Fruit fly (Drosophila melanogaster) whole organism, embryonic: ENCODE data around the gene Atx-1.
A peak's percentile ranks its signal among the peaks of the same experiment; 100 is the strongest.

Experiments
- ATbp ChIP-seq: fragments of 200-800 bp; sonication (Bioruptor generic); optimal IDR thresholded peaks from 2 replicates; lab custom pipeline; 2017; ENCODE audit warnings: missing biosample characterization, mild to moderate bottlenecking, missing genetic modification characterization, missing genetic modification reagents
- Bteb2 ChIP-seq: fragments of 200-800 bp; sonication (Bioruptor generic); optimal IDR thresholded peaks from 2 replicates; lab custom pipeline; 2016; ENCODE audit warnings: missing biosample characterization, missing genetic modification characterization
- CG10366 ChIP-seq: fragments of 200-800 bp; sonication (Bioruptor generic); IDR thresholded peaks from 2 replicates; pipeline ENCODE4 v1.3.6; 2022; ENCODE audit warnings: missing biosample characterization, missing genetic modification characterization
- CG11398 ChIP-seq: fragments of 200-800 bp; sonication (Bioruptor generic); optimal IDR thresholded peaks from 2 replicates; lab custom pipeline; 2016; ENCODE audit warnings: missing biosample characterization, missing genetic modification characterization
- CG12104 ChIP-seq: fragments of 200-800 bp; sonication (Bioruptor generic); optimal IDR thresholded peaks from 3 replicates; lab custom pipeline; 2016; ENCODE audit warnings: missing biosample characterization, missing genetic modification characterization
- CG14014 ChIP-seq: fragments of 200-800 bp; sonication (Bioruptor generic); IDR thresholded peaks from 2 replicates; pipeline ENCODE4 v1.3.6; 2022; ENCODE audit warnings: missing biosample characterization, missing genetic modification characterization
- CG14050 ChIP-seq: fragments of 200-800 bp; sonication (Bioruptor generic); IDR thresholded peaks from 3 replicates; pipeline ENCODE4 v1.3.6; 2022; ENCODE audit warnings: missing biosample characterization, missing genetic modification characterization
- CG17568 ChIP-seq: fragments of 200-800 bp; sonication (Bioruptor generic); optimal IDR thresholded peaks from 2 replicates; lab custom pipeline; 2018; ENCODE audit warnings: missing biosample characterization, mild to moderate bottlenecking, missing genetic modification characterization, moderate library complexity
- CG3065 ChIP-seq: fragments of 200-800 bp; sonication (Bioruptor generic); optimal IDR thresholded peaks from 2 replicates; lab custom pipeline; 2016; ENCODE audit warnings: missing biosample characterization, missing genetic modification characterization
- CG32772 ChIP-seq: fragments of 200-800 bp; sonication (Bioruptor generic); IDR thresholded peaks from 2 replicates; pipeline ENCODE4 v1.3.6; 2022; ENCODE audit warnings: missing biosample characterization, missing genetic modification characterization
- CG3281 ChIP-seq: fragments of 200-800 bp; sonication (Bioruptor generic); optimal IDR thresholded peaks from 3 replicates; lab custom pipeline; 2017; ENCODE audit warnings: missing biosample characterization, mild to moderate bottlenecking, missing genetic modification characterization
- CG34422 ChIP-seq: fragments of 200-800 bp; sonication (Bioruptor generic); IDR thresholded peaks from 3 replicates; pipeline ENCODE4 v1.3.6; 2022; ENCODE audit warnings: missing biosample characterization, missing genetic modification characterization
- CG3726 ChIP-seq: fragments of 200-800 bp; sonication (Bioruptor generic); IDR thresholded peaks from 3 replicates; pipeline ENCODE4, ENCODE4 v1.3.6; 2022; ENCODE audit warnings: missing biosample characterization, missing genetic modification characterization
- CG4282 ChIP-seq: fragments of 200-800 bp; sonication (Bioruptor generic); optimal IDR thresholded peaks from 2 replicates; lab custom pipeline; 2016; ENCODE audit warnings: missing biosample characterization, missing genetic modification characterization
- CG4404 ChIP-seq: fragments of 200-800 bp; sonication (Bioruptor generic); IDR thresholded peaks from 2 replicates; pipeline ENCODE4 v1.3.6; 2022; ENCODE audit warnings: missing biosample characterization, missing genetic modification characterization
- CG4617 ChIP-seq: fragments of 200-800 bp; sonication (Bioruptor generic); optimal IDR thresholded peaks from 3 replicates; lab custom pipeline; 2016; ENCODE audit warnings: missing biosample characterization, missing genetic modification characterization, borderline replicate concordance
- CG7786 ChIP-seq: fragments of 200-800 bp; sonication (Bioruptor generic); optimal IDR thresholded peaks from 2 replicates; lab custom pipeline; 2016; ENCODE audit warnings: missing biosample characterization, missing genetic modification characterization
- CG8281 ChIP-seq: fragments of 200-800 bp; sonication (Bioruptor generic); optimal IDR thresholded peaks from 2 replicates; lab custom pipeline; 2018; ENCODE audit warnings: missing biosample characterization, mild to moderate bottlenecking, missing genetic modification characterization, moderate library complexity
- D19A ChIP-seq: fragments of 200-800 bp; optimal IDR thresholded peaks from 3 replicates; lab custom pipeline; 2019; ENCODE audit warnings: missing biosample characterization, mild to moderate bottlenecking, missing genetic modification characterization, moderate library complexity
- D19B ChIP-seq: fragments of 200-800 bp; sonication (Bioruptor generic); optimal IDR thresholded peaks from 2 replicates; lab custom pipeline; 2017; ENCODE audit warnings: missing biosample characterization, mild to moderate bottlenecking, missing genetic modification characterization
- Dfd ChIP-seq, 2 experiments: fragments of >200 bp; optimal IDR thresholded peaks; 2 replicates each; lab custom pipeline; 2017; ENCODE audit warnings: missing biosample characterization in 2 of 2, missing genetic modification characterization in 2 of 2
- Doc2 ChIP-seq: fragments of 200-800 bp; sonication (Bioruptor generic); IDR thresholded peaks from 2 replicates; pipeline ENCODE4 v1.3.6; 2022; ENCODE audit warnings: missing biosample characterization, missing genetic modification characterization
- Doc3 ChIP-seq: fragments of 200-800 bp; sonication (Bioruptor generic); IDR thresholded peaks from 3 replicates; pipeline ENCODE4 v1.3.6; 2022; ENCODE audit warnings: missing biosample characterization, missing genetic modification characterization; ENCODE audit not compliant: partially characterized antibody
- Dp ChIP-seq: fragments of 200-800 bp; sonication (Bioruptor generic); optimal IDR thresholded peaks from 2 replicates; lab custom pipeline; 2018; ENCODE audit warnings: missing biosample characterization, mild to moderate bottlenecking, missing genetic modification characterization, moderate library complexity
- Dref ChIP-seq: fragments of 200-800 bp; sonication (Bioruptor generic); IDR thresholded peaks from 2 replicates; pipeline ENCODE4 v1.3.6; 2022; ENCODE audit warnings: missing biosample characterization, missing genetic modification characterization
- MTF-1 ChIP-seq: fragments of 200-800 bp; sonication (Bioruptor generic); optimal IDR thresholded peaks from 2 replicates; lab custom pipeline; 2018; ENCODE audit warnings: missing biosample characterization, mild to moderate bottlenecking, missing genetic modification characterization, borderline replicate concordance
- Oli ChIP-seq: fragments of 200-800 bp; sonication (Bioruptor generic); optimal IDR thresholded peaks from 2 replicates; lab custom pipeline; 2018; ENCODE audit warnings: missing biosample characterization, mild to moderate bottlenecking, missing genetic modification characterization, moderate library complexity
- Pdp1 ChIP-seq, 2 experiments: fragments of 200-800 bp; sonication (Bioruptor generic); optimal IDR thresholded peaks; 3 replicates each; lab custom pipeline; 2016; ENCODE audit warnings: missing biosample characterization in 2 of 2, missing genetic modification characterization in 2 of 2, mild to moderate bottlenecking in 1 of 2, moderate library complexity in 1 of 2
- Sox100B ChIP-seq: fragments of 200-800 bp; sonication (Bioruptor generic); optimal IDR thresholded peaks from 3 replicates; lab custom pipeline; 2018; ENCODE audit warnings: missing biosample characterization, mild to moderate bottlenecking, missing genetic modification characterization
- Spps ChIP-seq: fragments of 200-800 bp; sonication (Bioruptor generic); optimal IDR thresholded peaks from 2 replicates; lab custom pipeline; 2018; ENCODE audit warnings: missing biosample characterization, mild to moderate bottlenecking, missing genetic modification characterization
- ash1 ChIP-seq: fragments of 200-800 bp; sonication (Bioruptor generic); optimal IDR thresholded peaks from 2 replicates; lab custom pipeline; 2018; ENCODE audit warnings: missing biosample characterization, mild to moderate bottlenecking, missing genetic modification characterization
- az2 ChIP-seq: fragments of 200-800 bp; sonication (Bioruptor generic); optimal IDR thresholded peaks from 3 replicates; lab custom pipeline; 2016; ENCODE audit warnings: missing biosample characterization, missing genetic modification characterization
- br ChIP-seq: fragments of >200 bp; optimal IDR thresholded peaks from 2 replicates; lab custom pipeline; 2017
- croc ChIP-seq: fragments of 200-800 bp; sonication (Bioruptor generic); conservative IDR thresholded peaks from 3 replicates; pipeline ENCODE4 v1.3.6; 2022; ENCODE audit warnings: missing biosample characterization, missing genetic modification characterization
- en ChIP-seq: fragments of 200-800 bp; sonication (Bioruptor generic); optimal IDR thresholded peaks from 2 replicates; lab custom pipeline; 2016; ENCODE audit warnings: missing biosample characterization, missing genetic modification characterization
- gem ChIP-seq: fragments of 200-800 bp; sonication (Bioruptor generic); optimal IDR thresholded peaks from 2 replicates; lab custom pipeline; 2019; ENCODE audit warnings: missing biosample characterization, mild to moderate bottlenecking, missing genetic modification characterization, moderate library complexity
- grn ChIP-seq: fragments of 200-800 bp; sonication (Bioruptor generic); optimal IDR thresholded peaks from 3 replicates; lab custom pipeline; 2017; ENCODE audit warnings: missing biosample characterization, missing genetic modification characterization
- gsb-n ChIP-seq: fragments of 200-800 bp; sonication (Bioruptor generic); optimal IDR thresholded peaks from 3 replicates; lab custom pipeline; 2018; ENCODE audit warnings: missing biosample characterization, mild to moderate bottlenecking, missing genetic modification characterization
- gt ChIP-seq: fragments of 200-800 bp; sonication (Bioruptor generic); IDR thresholded peaks from 2 replicates; pipeline ENCODE4 v1.3.6; 2022; ENCODE audit warnings: missing biosample characterization, missing genetic modification characterization
- jigr1 ChIP-seq: fragments of 200-800 bp; sonication (Bioruptor generic); IDR thresholded peaks from 3 replicates; pipeline ENCODE4 v1.3.6; 2022; ENCODE audit warnings: missing biosample characterization, missing genetic modification characterization
- lilli ChIP-seq: fragments of 200-800 bp; sonication (Bioruptor generic); optimal IDR thresholded peaks from 3 replicates; lab custom pipeline; 2016; ENCODE audit warnings: missing biosample characterization, missing genetic modification characterization
- nau ChIP-seq: fragments of 200-800 bp; sonication (Bioruptor generic); optimal IDR thresholded peaks from 3 replicates; lab custom pipeline; 2017; ENCODE audit warnings: missing biosample characterization, mild to moderate bottlenecking, missing genetic modification characterization, missing genetic modification reagents
- pfk ChIP-seq: fragments of 200-800 bp; sonication (Bioruptor generic); optimal IDR thresholded peaks from 2 replicates; lab custom pipeline; 2018; ENCODE audit warnings: missing biosample characterization, mild to moderate bottlenecking, missing genetic modification characterization, moderate library complexity
- phol ChIP-seq: fragments of 200-800 bp; sonication (Bioruptor generic); optimal IDR thresholded peaks from 3 replicates; lab custom pipeline; 2018; ENCODE audit warnings: missing biosample characterization, mild to moderate bottlenecking, missing genetic modification characterization, moderate library complexity
- pros ChIP-seq: fragments of 200-800 bp; sonication (Bioruptor generic); optimal IDR thresholded peaks from 3 replicates; lab custom pipeline; 2019; ENCODE audit warnings: missing biosample characterization, mild to moderate bottlenecking, missing genetic modification characterization, moderate library complexity
- rib ChIP-seq: fragments of 200-800 bp; sonication (Bioruptor generic); IDR thresholded peaks from 2 replicates; pipeline ENCODE4 v1.3.6; 2022; ENCODE audit warnings: missing biosample characterization, missing genetic modification characterization
- row ChIP-seq: fragments of 200-800 bp; sonication (Bioruptor generic); IDR thresholded peaks from 3 replicates; pipeline ENCODE4 v1.3.6; 2022; ENCODE audit warnings: missing biosample characterization, missing genetic modification characterization
- tll ChIP-seq, 2 experiments: fragments of 200-800 bp in 1 of 2; fragments of >200 bp in 1 of 2; sonication (Bioruptor generic) in 1 of 2; optimal IDR thresholded peaks; 2 replicates each; lab custom pipeline; 2017 to 2019; ENCODE audit warnings: missing biosample characterization in 2 of 2, missing genetic modification characterization in 2 of 2, mild to moderate bottlenecking in 1 of 2, moderate library complexity in 1 of 2
- vnd ChIP-seq: fragments of 200-800 bp; sonication (Bioruptor generic); IDR thresholded peaks from 3 replicates; pipeline ENCODE4 v1.3.6; 2022; ENCODE audit warnings: missing biosample characterization, missing genetic modification characterization; ENCODE audit not compliant: partially characterized antibody
- z ChIP-seq: fragments of 200-800 bp; sonication (Bioruptor generic); IDR thresholded peaks from 3 replicates; pipeline ENCODE4 v1.3.6; 2022; ENCODE audit warnings: missing biosample characterization, missing genetic modification characterization

The Atx-1 gene

DNA sequence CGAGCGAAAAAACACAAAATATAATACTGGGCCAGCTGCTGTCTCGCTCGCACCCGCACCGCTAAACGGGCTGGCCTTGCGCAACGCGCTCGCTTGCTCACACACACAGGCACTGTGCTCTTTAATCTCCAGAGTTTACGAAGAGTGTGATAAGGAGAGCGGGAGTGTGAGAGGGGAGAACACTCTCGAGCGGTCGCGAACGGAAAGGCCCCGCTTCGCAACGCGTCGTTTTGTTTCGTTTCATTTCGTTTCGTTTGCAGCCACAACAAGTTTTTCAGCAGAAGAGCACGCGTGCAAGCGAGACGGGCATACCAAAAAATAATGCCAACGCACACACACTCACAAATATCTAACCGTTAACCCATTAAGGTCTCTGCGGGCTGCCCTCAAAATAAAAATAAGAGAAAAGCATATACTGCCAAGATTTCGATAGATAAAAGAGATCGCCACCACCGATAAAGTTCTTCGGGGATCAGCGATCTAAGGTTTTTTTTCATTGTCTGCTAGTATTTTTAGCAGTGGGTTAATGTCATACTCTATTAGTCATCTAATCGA lies 38.6 kb downstream of the Atx-1 start (continued):
- TF ChIP-seq Spps (tag; lab: Kevin White, UChicago) = no peak
- no peak for TF ChIP-seq ATbp (GFP tag; lab: Kevin White, UChicago)
- peak; percentile 66; the same call in 1 of the 3 replicates for TF ChIP-seq z (GFP tag; lab: Robert Waterston, UW)
- TF ChIP-seq Dref (GFP tag; lab: Robert Waterston, UW) = no peak
- TF ChIP-seq CG34422 = peak; percentile 29; the same call in 1 of the 3 replicates
- peak; percentile 17 for TF ChIP-seq az2 (GFP tag; lab: Kevin White, UChicago)
- TF ChIP-seq CG11398 (GFP tag; lab: Kevin White, UChicago) = no peak
- TF ChIP-seq CG17568 (GFP tag; lab: Kevin White, UChicago) = no peak
- no peak for TF ChIP-seq br (lab: Kevin White, UChicago)
- TF ChIP-seq jigr1 (GFP tag; lab: Robert Waterston, UW) = no peak
- TF ChIP-seq Doc2 (GFP tag; lab: Robert Waterston, UW) = no peak
- peak; percentile 41 for TF ChIP-seq D19A
- peak; percentile 40 for TF ChIP-seq CG12104 (GFP tag; lab: Kevin White, UChicago)
- peak; percentile 77 for TF ChIP-seq CG7786 (GFP tag; lab: Kevin White, UChicago)
- no peak for TF ChIP-seq CG3726
- no peak for TF ChIP-seq Doc3 (GFP tag; lab: Robert Waterston, UW)
- peak; percentile 66 for TF ChIP-seq CG32772 (GFP tag; lab: Robert Waterston, UW)
- peak; percentile 64; the same call in 1 of the 2 replicates for TF ChIP-seq CG10366 (GFP tag; lab: Robert Waterston, UW)
- peak; percentile 72 for TF ChIP-seq gem (tag; lab: Kevin White, UChicago)
- peak; percentile 21 for TF ChIP-seq gsb-n (tag; lab: Kevin White, UChicago)
- peak; percentile 71; the same call in 2 of the 3 replicates for TF ChIP-seq row
- peak; percentile 54; the same call in 1 of the 3 replicates for TF ChIP-seq CG14050 (GFP tag; lab: Robert Waterston, UW)
- no peak for TF ChIP-seq croc (GFP tag; lab: Robert Waterston, UW)
- no peak for TF ChIP-seq Bteb2 (GFP tag; lab: Kevin White, UChicago)
- TF ChIP-seq en (GFP tag; lab: Kevin White, UChicago) = no peak
- TF ChIP-seq tll (GFP tag; optimal IDR thresholded peaks at IDR 0.05; lab: Kevin White, UChicago) = no peak
- peak; percentile 70 for TF ChIP-seq CG3281 (GFP tag; lab: Kevin White, UChicago)
- peak in 1 of 2 experiments; percentile 94 for TF ChIP-seq Pdp1 (GFP tag; optimal IDR thresholded peaks at IDR 0.05; lab: Kevin White, UChicago)
- TF ChIP-seq D19B = peak; percentile 59
- TF ChIP-seq nau (GFP tag; lab: Kevin White, UChicago) = no peak
- TF ChIP-seq CG14014 (GFP tag; lab: Robert Waterston, UW) = peak; percentile 68
- no peak for TF ChIP-seq ash1 (GFP tag; lab: Kevin White, UChicago)
- TF ChIP-seq lilli (GFP tag; lab: Kevin White, UChicago) = peak; percentile 54
- TF ChIP-seq Oli (tag; lab: Kevin White, UChicago) = peak; percentile 23
- peak; percentile 12 for TF ChIP-seq Sox100B (GFP tag; lab: Kevin White, UChicago)
- no peak for TF ChIP-seq CG4617
- no peak for TF ChIP-seq vnd (GFP tag; lab: Robert Waterston, UW)
- no peak for TF ChIP-seq Dp (GFP tag; lab: Kevin White, UChicago)
- TF ChIP-seq CG4282 = no peak
- peak; percentile 95 for TF ChIP-seq pfk (GFP tag; lab: Kevin White, UChicago)
- TF ChIP-seq gt (GFP tag; lab: Robert Waterston, UW) = no peak
- no peak for TF ChIP-seq Dfd (GFP tag; optimal IDR thresholded peaks at IDR 0.05; lab: Kevin White, UChicago)
- TF ChIP-seq CG8281 (tag; lab: Kevin White, UChicago) = peak; percentile 12
- TF ChIP-seq pros (GFP tag; lab: Kevin White, UChicago) = peak; percentile 91
- TF ChIP-seq rib (GFP tag; lab: Robert Waterston, UW) = peak; percentile 86
- peak; percentile 20 for TF ChIP-seq CG3065 (GFP tag; lab: Kevin White, UChicago)
- peak; percentile 45 for TF ChIP-seq phol (tag; lab: Kevin White, UChicago)
- no peak for TF ChIP-seq MTF-1 (GFP tag; lab: Kevin White, UChicago)
- TF ChIP-seq grn (GFP tag; lab: Kevin White, UChicago) = peak; percentile 89
- peak; percentile 12; the same call in 1 of the 2 replicates for TF ChIP-seq CG4404 (GFP tag; lab: Robert Waterston, UW)
